Worm (Caenorhabditis elegans) whole organism, L4/young adult: ENCODE results near the gene ugt-48.

ENCODE experiments used
- W03F9.2 ChIP-seq: fragments of 150-350 bp; optimal IDR thresholded peaks from 2 replicates; lab custom pipeline; 2014; ENCODE audit warnings: missing biosample characterization, missing genetic modification characterization
- dao-5 ChIP-seq: sonication (generic microtip); optimal IDR thresholded peaks from 2 replicates; lab custom pipeline; 2016; ENCODE audit warnings: missing genotype, missing genetic modification characterization, moderate library complexity, missing compliant biosample characterization
- him-1 ChIP-seq: sonication (generic microtip); optimal IDR thresholded peaks from 2 replicates; lab custom pipeline; 2016; ENCODE audit warnings: missing genotype, missing genetic modification reagents, missing genetic modification characterization, missing compliant biosample characterization

DNA sequence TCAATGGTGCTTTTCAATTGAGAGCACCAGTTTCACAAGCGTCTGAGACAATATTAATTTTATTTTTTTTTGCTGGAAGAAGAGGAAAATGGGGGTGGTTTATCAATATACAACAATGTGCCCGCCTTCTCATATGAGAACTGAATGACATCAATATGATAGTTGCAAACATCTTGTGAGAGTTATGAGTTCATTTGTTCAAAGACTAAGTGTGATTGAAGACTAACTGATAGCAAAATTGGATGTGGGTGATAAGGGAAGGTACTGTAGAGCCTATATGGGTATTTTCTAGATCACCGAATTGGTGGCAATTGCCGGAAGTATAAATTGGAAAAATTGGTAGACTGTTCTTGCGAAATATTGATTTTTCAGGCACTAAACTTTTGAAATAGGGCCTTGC lies 35.3 kb downstream of the ugt-48 start:
- no peak for TF ChIP-seq W03F9.2 (tag; lab: Kevin White, UChicago)
- TF ChIP-seq him-1 (tag; lab: Kevin White, UChicago), result no peak
- no peak for TF ChIP-seq dao-5
